Worm (Caenorhabditis elegans) whole organism, young adult: ENCODE results near the gene dmd-4.

Source experiments
- B0261.1 ChIP-seq: sonication (generic microtip); optimal IDR thresholded peaks from 2 replicates; lab custom pipeline; 2016; ENCODE audit warnings: mild to moderate bottlenecking, missing genetic modification characterization, moderate library complexity, missing compliant biosample characterization
- B0336.3 ChIP-seq: fragments of 200-800 bp; sonication (Bioruptor generic); IDR thresholded peaks from 2 replicates; pipeline ENCODE4 v1.3.6; 2022; ENCODE audit warnings: missing genetic modification characterization, missing compliant biosample characterization
- F23B12.7 ChIP-seq: sonication (generic microtip); optimal IDR thresholded peaks from 2 replicates; lab custom pipeline; 2017; ENCODE audit warnings: missing genetic modification characterization, mild to moderate bottlenecking, missing compliant biosample characterization, antibody characterized with exemption, moderate library complexity; ENCODE audit not compliant: insufficient read depth
- F39B2.1 ChIP-seq: fragments of 200-800 bp; sonication (Bioruptor generic); IDR thresholded peaks from 2 replicates; pipeline ENCODE4 v1.3.6; 2022; ENCODE audit warnings: missing genetic modification reagents, missing genetic modification characterization, missing compliant biosample characterization
- F57A8.1 ChIP-seq: fragments of 200-800 bp; sonication (Bioruptor generic); optimal IDR thresholded peaks from 2 replicates; lab custom pipeline; 2018; ENCODE audit warnings: mild to moderate bottlenecking, missing genetic modification characterization, moderate library complexity, missing compliant biosample characterization
- K11D2.4 ChIP-seq: fragments of 200-800 bp; sonication (Bioruptor generic); IDR thresholded peaks from 2 replicates; pipeline ENCODE4 v1.3.6; 2022; ENCODE audit warnings: missing genetic modification reagents, missing genetic modification characterization, missing compliant biosample characterization
- T07F8.4 ChIP-seq: sonication (generic microtip); optimal IDR thresholded peaks from 2 replicates; lab custom pipeline; 2016; ENCODE audit warnings: mild to moderate bottlenecking, missing genetic modification characterization, moderate library complexity, missing compliant biosample characterization
- Y53G8AR.9 ChIP-seq: fragments of 200-800 bp; sonication (Bioruptor generic); conservative IDR thresholded peaks from 2 replicates; pipeline ENCODE4 v1.3.6; 2022; ENCODE audit warnings: missing genetic modification reagents, missing genetic modification characterization, missing compliant biosample characterization
- Y56A3A.18 ChIP-seq: fragments of 200-800 bp; sonication (Bioruptor generic); IDR thresholded peaks from 2 replicates; pipeline ENCODE4 v1.3.6; 2022; ENCODE audit warnings: missing genetic modification reagents, missing genetic modification characterization, missing compliant biosample characterization
- ZK185.1 ChIP-seq: sonication (generic microtip); optimal IDR thresholded peaks from 2 replicates; lab custom pipeline; 2016; ENCODE audit warnings: mild to moderate bottlenecking, missing genetic modification characterization, missing compliant biosample characterization; ENCODE audit not compliant: poor library complexity, severe bottlenecking
- akir-1 ChIP-seq: fragments of 200-800 bp; sonication (Bioruptor generic); optimal IDR thresholded peaks from 2 replicates; lab custom pipeline; 2018; ENCODE audit warnings: mild to moderate bottlenecking, missing genetic modification characterization, moderate library complexity, missing compliant biosample characterization
- aptf-2 ChIP-seq: fragments of 200-800 bp; sonication (Bioruptor generic); conservative IDR thresholded peaks from 2 replicates; pipeline ENCODE4 v1.3.6; 2022; ENCODE audit warnings: missing genetic modification reagents, missing genetic modification characterization, missing compliant biosample characterization
- aptf-3 ChIP-seq: fragments of 200-800 bp; sonication (Bioruptor generic); IDR thresholded peaks from 2 replicates; pipeline ENCODE4 v1.3.6; 2022; ENCODE audit warnings: missing genetic modification characterization, missing compliant biosample characterization
- athp-1 ChIP-seq: sonication (generic microtip); optimal IDR thresholded peaks from 2 replicates; lab custom pipeline; 2017; ENCODE audit warnings: mild to moderate bottlenecking, missing genetic modification characterization, missing compliant biosample characterization
- attf-5 ChIP-seq: fragments of 200-800 bp; sonication (Bioruptor generic); optimal IDR thresholded peaks from 2 replicates; lab custom pipeline; 2018; ENCODE audit warnings: mild to moderate bottlenecking, missing genetic modification characterization, missing compliant biosample characterization
- attf-6 ChIP-seq: fragments of 200-800 bp; sonication (Bioruptor generic); IDR thresholded peaks from 2 replicates; pipeline ENCODE4 v1.3.6; 2022; ENCODE audit warnings: missing genetic modification reagents, missing genetic modification characterization, missing compliant biosample characterization
- bed-2 ChIP-seq: fragments of 200-800 bp; sonication (Bioruptor generic); IDR thresholded peaks from 2 replicates; pipeline ENCODE4 v1.3.6; 2022; ENCODE audit warnings: missing genetic modification reagents, missing genetic modification characterization, missing compliant biosample characterization
- ceh-100 ChIP-seq: fragments of 200-800 bp; sonication (Bioruptor generic); IDR thresholded peaks from 2 replicates; pipeline ENCODE4 v1.3.6; 2022; ENCODE audit warnings: missing genetic modification reagents, missing genetic modification characterization, missing compliant biosample characterization
- chd-7 ChIP-seq: sonication (generic microtip); optimal IDR thresholded peaks from 2 replicates; lab custom pipeline; 2016; ENCODE audit warnings: mild to moderate bottlenecking, missing genetic modification characterization, moderate library complexity, missing compliant biosample characterization
- dpff-1 ChIP-seq: sonication (generic microtip); optimal IDR thresholded peaks from 2 replicates; lab custom pipeline; 2017; ENCODE audit warnings: mild to moderate bottlenecking, missing genetic modification characterization, missing compliant biosample characterization
- ekl-4 ChIP-seq: fragments of 200-800 bp; sonication (Bioruptor generic); IDR thresholded peaks from 2 replicates; pipeline ENCODE4 v1.3.6; 2022; ENCODE audit warnings: missing genetic modification reagents, missing genetic modification characterization, missing compliant biosample characterization
- fkh-3 ChIP-seq: sonication (generic microtip); optimal IDR thresholded peaks from 2 replicates; lab custom pipeline; 2016; ENCODE audit warnings: mild to moderate bottlenecking, missing genetic modification characterization, missing compliant biosample characterization
- him-1 ChIP-seq: sonication (generic microtip); optimal IDR thresholded peaks from 2 replicates; lab custom pipeline; 2016; ENCODE audit warnings: missing genotype, missing genetic modification reagents, missing genetic modification characterization, missing compliant biosample characterization
- hrde-1 ChIP-seq: sonication (generic microtip); optimal IDR thresholded peaks from 2 replicates; lab custom pipeline; 2016; ENCODE audit warnings: missing genetic modification characterization, mild to moderate bottlenecking, missing compliant biosample characterization, moderate library complexity, missing genotype, missing genetic modification reagents, borderline replicate concordance
- hsf-1 ChIP-seq: fragments of 200-800 bp; sonication (Bioruptor generic); IDR thresholded peaks from 2 replicates; pipeline ENCODE4 v1.3.6; 2022; ENCODE audit warnings: missing genetic modification reagents, missing genetic modification characterization, missing compliant biosample characterization
- let-607 ChIP-seq, 2 experiments: fragments of 200-800 bp in 1 of 2; sonication (Bioruptor generic) in 1 of 2; sonication (generic microtip) in 1 of 2; optimal IDR thresholded peaks; 2 replicates each; lab custom pipeline; 2016 to 2018; ENCODE audit warnings: mild to moderate bottlenecking in 2 of 2, missing compliant biosample characterization in 2 of 2, missing genetic modification characterization in 2 of 2, moderate library complexity in 2 of 2, missing genotype in 1 of 2
- lin-35 ChIP-seq, 3 experiments: fragments of 150-350 bp in 2 of 3; sonication (generic microtip) in 1 of 3; optimal IDR thresholded peaks; 2 replicates each; lab custom pipeline; 2014 to 2018; ENCODE audit warnings: missing biosample characterization in 3 of 3, missing genetic modification characterization in 3 of 3, missing genetic modification reagents in 3 of 3
- lin-54 ChIP-seq: fragments of 200-800 bp; sonication (Bioruptor generic); optimal IDR thresholded peaks from 2 replicates; lab custom pipeline; 2018; ENCODE audit warnings: mild to moderate bottlenecking, missing genetic modification characterization, missing compliant biosample characterization
- lir-1 ChIP-seq: fragments of 200-800 bp; sonication (Bioruptor generic); conservative IDR thresholded peaks from 2 replicates; pipeline ENCODE4 v1.3.6; 2022; ENCODE audit warnings: missing genetic modification reagents, missing genetic modification characterization, missing compliant biosample characterization
- lsy-27 ChIP-seq: sonication (generic microtip); optimal IDR thresholded peaks from 2 replicates; lab custom pipeline; 2017; ENCODE audit warnings: missing genetic modification characterization, mild to moderate bottlenecking, missing compliant biosample characterization, antibody characterized with exemption, missing genotype, borderline replicate concordance; ENCODE audit not compliant: insufficient read depth
- madf-10 ChIP-seq: sonication (generic microtip); optimal IDR thresholded peaks from 2 replicates; lab custom pipeline; 2016; ENCODE audit warnings: mild to moderate bottlenecking, missing genetic modification characterization, missing compliant biosample characterization
- madf-6 ChIP-seq: fragments of 200-800 bp; sonication (Bioruptor generic); IDR thresholded peaks from 2 replicates; pipeline ENCODE4 v1.3.6; 2022; ENCODE audit warnings: missing genetic modification reagents, missing genetic modification characterization, missing compliant biosample characterization
- mel-28 ChIP-seq: sonication (generic microtip); optimal IDR thresholded peaks from 2 replicates; lab custom pipeline; 2016; ENCODE audit warnings: borderline replicate concordance, mild to moderate bottlenecking, missing genetic modification characterization, missing compliant biosample characterization
- nfya-2 ChIP-seq: fragments of 200-800 bp; sonication (Bioruptor generic); IDR thresholded peaks from 2 replicates; pipeline ENCODE4 v1.3.6; 2022; ENCODE audit warnings: missing genetic modification reagents, missing genetic modification characterization, missing compliant biosample characterization
- nhr-120 ChIP-seq: fragments of 200-800 bp; sonication (Bioruptor generic); IDR thresholded peaks from 2 replicates; pipeline ENCODE4 v1.3.6; 2022; ENCODE audit warnings: missing genetic modification characterization, missing compliant biosample characterization
- nhr-179 ChIP-seq: sonication (generic microtip); optimal IDR thresholded peaks from 2 replicates; lab custom pipeline; 2016; ENCODE audit warnings: mild to moderate bottlenecking, missing genetic modification characterization, missing compliant biosample characterization
- nhr-27 ChIP-seq: fragments of 200-800 bp; sonication (Bioruptor generic); optimal IDR thresholded peaks from 2 replicates; lab custom pipeline; 2018; ENCODE audit warnings: mild to moderate bottlenecking, missing genetic modification characterization, moderate library complexity, missing compliant biosample characterization
- nhr-90 ChIP-seq: sonication (generic microtip); optimal IDR thresholded peaks from 2 replicates; lab custom pipeline; 2016; ENCODE audit warnings: missing genotype, mild to moderate bottlenecking, missing genetic modification characterization, missing compliant biosample characterization
- pbrm-1 ChIP-seq: fragments of 200-800 bp; sonication (Bioruptor generic); IDR thresholded peaks from 2 replicates; pipeline ENCODE4 v1.3.6; 2022; ENCODE audit warnings: missing genetic modification reagents, missing genetic modification characterization, missing compliant biosample characterization
- rcor-1 ChIP-seq: fragments of 200-800 bp; sonication (Bioruptor generic); IDR thresholded peaks from 2 replicates; pipeline ENCODE4 v1.3.6; 2022; ENCODE audit warnings: missing genetic modification reagents, missing genetic modification characterization, missing compliant biosample characterization
- rpc-1 ChIP-seq, 2 experiments: fragments of 150-350 bp in 1 of 2; sonication (generic microtip) in 1 of 2; optimal IDR thresholded peaks; 2 replicates each; lab custom pipeline; 2014 to 2018; ENCODE audit warnings: missing biosample characterization in 1 of 2, missing genetic modification characterization in 1 of 2, missing genetic modification reagents in 1 of 2, missing genotype in 1 of 2
- sdz-38 ChIP-seq: sonication (generic microtip); optimal IDR thresholded peaks from 2 replicates; lab custom pipeline; 2016; ENCODE audit warnings: missing genotype, missing genetic modification characterization, missing compliant biosample characterization
- sptf-2 ChIP-seq: fragments of 200-800 bp; sonication (Bioruptor generic); optimal IDR thresholded peaks from 2 replicates; lab custom pipeline; 2018; ENCODE audit warnings: mild to moderate bottlenecking, missing genetic modification characterization, missing compliant biosample characterization
- tbp1 ChIP-seq: fragments of 200-800 bp; sonication (Bioruptor generic); optimal IDR thresholded peaks from 2 replicates; lab custom pipeline; 2018; ENCODE audit warnings: mild to moderate bottlenecking, missing genetic modification characterization, missing compliant biosample characterization
- unc-130 ChIP-seq: sonication (generic microtip); optimal IDR thresholded peaks from 2 replicates; lab custom pipeline; 2016; ENCODE audit warnings: missing genetic modification reagents, missing genetic modification characterization, missing compliant biosample characterization
- ztf-18 ChIP-seq: sonication (generic microtip); optimal IDR thresholded peaks from 2 replicates; lab custom pipeline; 2016; ENCODE audit warnings: missing genotype, mild to moderate bottlenecking, missing genetic modification characterization, missing compliant biosample characterization
- ztf-25 ChIP-seq: fragments of 200-800 bp; sonication (Bioruptor generic); IDR thresholded peaks from 2 replicates; pipeline ENCODE4 v1.3.6; 2022; ENCODE audit warnings: missing genetic modification reagents, missing genetic modification characterization, missing compliant biosample characterization

The dmd-4 gene

DNA sequence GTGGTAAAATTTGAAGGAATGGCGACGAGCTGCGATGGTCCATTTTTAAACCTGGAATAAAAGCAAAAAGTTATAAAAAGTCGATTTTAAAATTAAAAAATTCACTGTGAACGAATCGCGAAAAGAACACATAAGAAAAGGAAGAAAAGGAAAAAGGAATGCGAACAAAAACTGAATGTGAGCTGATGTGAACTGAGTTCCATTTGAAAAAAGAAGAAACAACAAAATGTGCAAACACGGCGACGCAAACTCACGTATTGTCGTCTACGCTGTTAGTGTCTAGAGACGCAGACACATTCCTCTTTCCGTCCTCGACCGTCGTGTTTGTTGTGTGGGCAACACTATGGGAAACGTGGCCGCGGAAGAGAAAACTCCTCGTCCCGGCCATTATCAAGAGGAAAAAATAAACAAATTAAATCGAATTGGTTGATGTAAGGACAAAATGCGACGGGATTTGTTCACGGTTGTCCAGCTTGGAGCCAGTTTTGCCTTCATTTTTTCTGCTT lies 7.9 kb downstream of the dmd-4 start, which contains the start of the genes C27C12.1 and C27C12.4:
TSS of gene C27C12.1 (minus strand) at position 51 of the 506 bp plus-strand sequence.
TSS of gene C27C12.4 (plus strand) at position 375 of the 506 bp plus-strand sequence.
- TF ChIP-seq mel-28 = no peak
- TF ChIP-seq nhr-27 (tag; lab: Kevin White, UChicago) = no peak
- no peak for TF ChIP-seq aptf-2
- no peak for TF ChIP-seq T07F8.4 (tag; lab: Kevin White, UChicago)
- TF ChIP-seq athp-1 = no peak
- no peak for TF ChIP-seq fkh-3 (tag; lab: Kevin White, UChicago)
- TF ChIP-seq let-607 (tag; optimal IDR thresholded peaks at IDR 0.05; lab: Kevin White, UChicago) = peak; percentile 9 to 48
- TF ChIP-seq sptf-2 (GFP tag; lab: Kevin White, UChicago) = no peak
- TF ChIP-seq ceh-100 (GFP tag; lab: Robert Waterston, UW) = no peak
- TF ChIP-seq lin-54 (GFP tag; lab: Kevin White, UChicago) = no peak
- no peak for TF ChIP-seq unc-130 (GFP tag; lab: Kevin White, UChicago)
- TF ChIP-seq sdz-38 (tag; lab: Kevin White, UChicago) = no peak
- TF ChIP-seq ztf-18 (tag; lab: Kevin White, UChicago) = peak; percentile 31
- TF ChIP-seq aptf-3 (GFP tag; lab: Robert Waterston, UW) = no peak
- TF ChIP-seq ekl-4 (GFP tag; lab: Robert Waterston, UW) = peak; percentile 57; the same call in 1 of the 2 replicates
- peak; percentile 50; the same call in 1 of the 2 replicates for TF ChIP-seq B0336.3
- peak; percentile 41 for TF ChIP-seq chd-7 (tag; lab: Kevin White, UChicago)
- peak; percentile 17; the same call in 1 of the 2 replicates for TF ChIP-seq rcor-1 (GFP tag; lab: Robert Waterston, UW)
- no peak for TF ChIP-seq ztf-25 (GFP tag; lab: Robert Waterston, UW)
- TF ChIP-seq Y53G8AR.9 (GFP tag; lab: Robert Waterston, UW) = 0 out of 2 replicates have a peak, but pooled peaks have one; percentile 59
- peak; percentile 37 for TF ChIP-seq madf-10 (tag; lab: Kevin White, UChicago)
- peak; percentile 81 for TF ChIP-seq attf-5 (GFP tag; lab: Kevin White, UChicago)
- no peak for TF ChIP-seq him-1 (tag; lab: Kevin White, UChicago)
- no peak for TF ChIP-seq F57A8.1 (GFP tag; lab: Kevin White, UChicago)
- no peak for TF ChIP-seq akir-1 (GFP tag; lab: Kevin White, UChicago)
- no peak for TF ChIP-seq F23B12.7
- TF ChIP-seq hsf-1 (GFP tag; lab: Robert Waterston, UW) = no peak
- TF ChIP-seq Y56A3A.18 (GFP tag; lab: Robert Waterston, UW) = 0 out of 2 replicates have a peak, but pooled peaks have one; percentile 33
- TF ChIP-seq lsy-27 (tag; lab: Kevin White, UChicago) = no peak
- TF ChIP-seq tbp1 = no peak
- peak in 1 of 3 experiments; percentile 70 for TF ChIP-seq lin-35 (GFP tag; optimal IDR thresholded peaks at IDR 0.05; lab: Kevin White, UChicago)
- 0 out of 2 replicates have a peak, but pooled peaks have one; percentile 21 for TF ChIP-seq bed-2
- peak; percentile 67; the same call in 1 of the 2 replicates for TF ChIP-seq pbrm-1 (GFP tag; lab: Robert Waterston, UW)
- TF ChIP-seq F39B2.1 (GFP tag; lab: Robert Waterston, UW) = no peak
- TF ChIP-seq nfya-2 (GFP tag; lab: Robert Waterston, UW) = no peak
- TF ChIP-seq rpc-1 (optimal IDR thresholded peaks at IDR 0.05; lab: Kevin White, UChicago) = no peak
- TF ChIP-seq rpc-1 (tag; optimal IDR thresholded peaks at IDR 0.05; lab: Kevin White, UChicago) = no peak
- TF ChIP-seq hrde-1 (tag; lab: Kevin White, UChicago) = no peak
- TF ChIP-seq ZK185.1 (tag; lab: Kevin White, UChicago) = peak; percentile 90
- peak; percentile 80 for TF ChIP-seq K11D2.4 (GFP tag; lab: Robert Waterston, UW)
- 0 out of 2 replicates have a peak, but pooled peaks have one; percentile 44 for TF ChIP-seq lir-1 (GFP tag; lab: Robert Waterston, UW)
- no peak for TF ChIP-seq nhr-90 (tag; lab: Kevin White, UChicago)
- no peak for TF ChIP-seq B0261.1 (tag; lab: Kevin White, UChicago)
- no peak for TF ChIP-seq madf-6 (GFP tag; lab: Robert Waterston, UW)
- no peak for TF ChIP-seq nhr-120
- TF ChIP-seq attf-6 (GFP tag; lab: Robert Waterston, UW) = no peak
- TF ChIP-seq dpff-1 (tag; lab: Kevin White, UChicago) = no peak
- TF ChIP-seq nhr-179 (tag; lab: Kevin White, UChicago) = no peak
